Worm (Caenorhabditis elegans): ENCODE measurements around the gene sre-3.
"Not testable (repeated sequence)": the region's sequence is repeated elsewhere in the genome, so short reads cannot be mapped to it uniquely, and the experiment has no call there.

The sre-3 gene

DNA sequence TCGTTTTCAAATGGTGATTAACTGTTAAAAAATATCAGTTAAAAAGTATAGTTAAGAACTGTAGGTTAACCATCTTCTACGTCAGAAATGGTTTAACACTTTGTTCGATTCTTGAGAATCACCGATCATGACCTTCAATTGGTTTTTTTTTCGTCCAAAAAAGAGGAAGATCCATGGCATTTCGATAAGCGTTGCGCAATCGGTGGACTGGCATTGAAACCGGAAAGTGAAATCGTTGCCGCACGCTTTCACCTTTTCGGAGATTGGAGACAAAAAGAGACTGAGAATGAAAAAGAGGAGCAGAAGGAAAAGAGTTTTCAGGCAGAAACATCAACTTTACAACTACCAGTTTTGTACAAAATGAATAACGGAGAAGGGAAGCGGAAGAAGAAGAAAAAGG, 19.7 kb downstream of the sre-3 start:
- no peak for TF ChIP-seq unc-62 (GFP tag; optimal IDR thresholded peaks at IDR 0.05)

ce11 chrII:7406438-7406837, 20.9 kb downstream of the sre-3 start:
- no peak for TF ChIP-seq unc-62 (GFP tag; optimal IDR thresholded peaks at IDR 0.05)

- TF ChIP-seq unc-62 (GFP tag; optimal IDR thresholded peaks at IDR 0.05): no peak
Observed at ce11 chrII:7408192-7408591, 22.6 kb downstream of the sre-3 start, which contains the start of gene srd-55. Gene srd-55, plus strand, starts transcription at chrII:7408492.

DNA sequence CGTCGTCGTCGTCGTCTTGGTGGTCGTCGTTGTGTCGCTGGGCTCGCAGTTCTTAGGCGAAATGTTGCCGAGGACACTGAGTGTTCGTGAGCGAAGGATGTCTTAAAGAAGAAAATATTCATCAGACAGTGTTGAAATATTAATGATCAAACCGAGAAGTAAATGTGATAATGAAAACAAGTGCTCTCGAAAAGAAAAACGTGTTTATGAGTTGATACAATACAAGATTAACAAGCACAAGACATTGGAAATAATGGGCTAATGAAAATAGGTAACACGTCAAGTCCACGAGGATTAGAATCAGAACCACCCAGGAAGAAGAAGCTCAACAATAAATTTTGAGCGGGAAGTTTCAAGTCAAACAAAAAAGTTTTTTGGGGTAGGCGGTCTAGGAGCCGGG, 26.4 kb downstream of the sre-3 start, which contains the start of gene K02A2.5:
TSS of gene K02A2.5 (minus strand) at position 101 of the 400 bp plus-strand sequence.
- no peak for TF ChIP-seq unc-62 (GFP tag; optimal IDR thresholded peaks at IDR 0.05)

DNA sequence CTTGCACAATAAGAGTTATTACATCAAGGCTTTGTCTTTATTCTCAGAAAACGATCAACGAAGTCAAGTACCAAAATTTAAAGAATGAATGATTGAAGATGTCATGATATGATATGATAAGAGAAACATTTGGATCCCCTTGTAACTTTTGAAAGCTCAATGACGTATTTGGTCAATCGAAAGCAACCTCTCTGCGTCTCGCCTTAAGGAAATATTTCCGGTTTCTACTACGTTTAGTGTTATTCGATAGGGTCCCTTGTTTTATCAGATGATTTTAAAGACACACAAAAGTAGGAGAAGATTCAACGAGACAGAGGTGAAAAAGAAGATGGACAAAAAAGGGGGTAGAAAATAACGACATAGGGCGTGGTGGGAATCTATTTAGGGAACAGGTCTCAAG, 27.7 kb downstream of the sre-3 start:
- no peak for TF ChIP-seq unc-62 (GFP tag; optimal IDR thresholded peaks at IDR 0.05)

ce11 chrII:7413764-7414163, 28.2 kb downstream of the sre-3 start:
- no peak for TF ChIP-seq unc-62 (GFP tag; optimal IDR thresholded peaks at IDR 0.05)

DNA sequence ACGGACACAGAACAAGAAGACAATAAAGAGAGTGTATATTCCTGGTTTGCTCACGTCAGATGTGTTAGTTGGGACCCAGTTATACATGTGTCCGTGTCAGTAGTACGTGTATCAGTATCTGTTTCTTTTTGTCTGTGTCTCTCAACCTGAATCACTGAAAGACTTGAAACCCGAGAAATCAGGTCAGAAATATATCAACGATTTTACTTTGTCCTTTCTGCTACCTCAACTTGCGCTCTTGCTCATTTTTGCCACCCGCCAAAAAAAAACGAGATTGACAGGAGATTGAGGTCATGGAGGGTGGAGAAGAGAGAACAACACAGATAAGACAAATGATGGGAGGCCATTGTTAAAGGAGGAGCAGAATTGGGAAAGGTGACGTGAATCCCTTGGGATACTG, 34.0 kb downstream of the sre-3 start:
- no peak for TF ChIP-seq unc-62 (GFP tag; optimal IDR thresholded peaks at IDR 0.05)

DNA sequence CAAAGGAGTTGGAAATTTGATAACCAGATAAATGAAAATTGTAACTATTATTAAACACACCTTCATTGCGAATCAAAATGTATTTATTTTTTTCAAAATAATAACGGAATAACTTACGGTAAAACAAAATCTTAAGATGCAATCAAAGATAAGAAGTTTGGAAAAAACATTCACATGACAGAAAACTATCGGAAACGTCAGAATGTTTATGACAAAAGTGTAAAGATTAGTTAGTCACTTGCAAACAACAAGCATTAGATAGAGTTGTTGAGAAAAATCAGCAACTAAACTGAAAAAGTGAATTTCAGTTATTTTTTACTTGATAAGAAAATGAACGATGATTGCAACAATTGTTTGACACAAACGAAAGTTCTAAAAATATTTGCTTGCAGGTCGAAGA, 34.6 kb downstream of the sre-3 start:
- TF ChIP-seq unc-62 (GFP tag; optimal IDR thresholded peaks at IDR 0.05): no peak

ce11 chrII:7420796-7421386, 35.3 kb downstream of the sre-3 start:
- TF ChIP-seq unc-62 (GFP tag; optimal IDR thresholded peaks at IDR 0.05): no peak

ce11 chrII:7432327-7432726, 46.8 kb downstream of the sre-3 start, which contains the start of gene srd-54:
Gene srd-54, plus strand, starts transcription at chrII:7432627.
- no peak for TF ChIP-seq unc-62 (GFP tag; optimal IDR thresholded peaks at IDR 0.05)

- TF ChIP-seq unc-62 (GFP tag; optimal IDR thresholded peaks at IDR 0.05): no peak
Observed at ce11 chrII:7434182-7434581, 48.6 kb downstream of the sre-3 start, which contains the start of gene kcc-3. Gene kcc-3, minus strand, starts transcription at chrII:7434282.

ce11 chrII:7434958-7435357, 49.4 kb downstream of the sre-3 start, which contains the start of gene K02A2.1:
Gene K02A2.1, plus strand, starts transcription at chrII:7435258.
- not testable (repeated sequence) for TF ChIP-seq unc-62 (GFP tag; optimal IDR thresholded peaks at IDR 0.05)
